Worm (Caenorhabditis elegans): ENCODE data around the gene blos-1.

The blos-1 gene

ce11 chrIII:10181868-10182267 is 29.9 kb downstream of the blos-1 start:
- TF ChIP-seq ttx-3 (tag; optimal IDR thresholded peaks at IDR 0.05), result no peak
- TF ChIP-seq C38D4.7 (GFP tag; optimal IDR thresholded peaks at IDR 0.05), result no peak
- TF ChIP-seq ets-4 (tag; optimal IDR thresholded peaks at IDR 0.05), result no peak
- TF ChIP-seq tbx-7 (tag; optimal IDR thresholded peaks at IDR 0.05), result no peak
- TF ChIP-seq sdc-2 (tag; optimal IDR thresholded peaks at IDR 0.05), result no peak

DNA sequence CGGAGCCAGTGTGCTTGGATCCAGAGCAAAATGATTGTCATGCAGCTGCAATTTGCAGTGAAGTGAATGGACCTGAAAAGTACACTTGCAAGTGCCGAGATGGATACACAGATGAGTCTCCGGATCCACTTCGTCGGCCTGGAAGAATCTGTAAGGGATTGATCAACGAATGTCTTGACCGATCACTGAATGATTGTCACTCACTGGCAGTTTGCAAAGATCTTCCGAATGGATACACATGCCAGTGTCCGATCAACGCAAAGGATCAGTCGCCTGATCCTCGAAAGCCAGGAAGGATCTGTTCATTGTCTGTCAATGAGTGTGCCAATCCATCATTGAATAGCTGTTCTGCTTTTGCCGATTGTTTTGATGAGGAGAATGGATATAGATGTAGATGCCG is 32.3 kb downstream of the blos-1 start:
- no peak for TF ChIP-seq gmeb-2 (tag; optimal IDR thresholded peaks at IDR 0.05)
- TF ChIP-seq ama-1 (optimal IDR thresholded peaks at IDR 0.05), result no peak
- TF ChIP-seq ttx-3 (tag; optimal IDR thresholded peaks at IDR 0.05), result no peak
- TF ChIP-seq ceh-2 (tag; optimal IDR thresholded peaks at IDR 0.05), result no peak
- TF ChIP-seq ztf-16 (tag; optimal IDR thresholded peaks at IDR 0.05), result no peak
- TF ChIP-seq unc-3 (GFP tag; conservative IDR thresholded peaks at IDR 0.05), result no peak
- no peak for TF ChIP-seq unc-3 (tag; optimal IDR thresholded peaks at IDR 0.05)
- no peak for TF ChIP-seq ceh-18 (tag; optimal IDR thresholded peaks at IDR 0.05)
- no peak for TF ChIP-seq zip-5 (tag; optimal IDR thresholded peaks at IDR 0.05)
- no peak for TF ChIP-seq pax-1 (tag; optimal IDR thresholded peaks at IDR 0.05)
- no peak for TF ChIP-seq dve-1 (tag; optimal IDR thresholded peaks at IDR 0.05)
- no peak for TF ChIP-seq hlh-15 (tag; optimal IDR thresholded peaks at IDR 0.05)

ce11 chrIII:10178552-10178951 is 33.2 kb downstream of the blos-1 start:
- TF ChIP-seq fkh-10 (GFP tag; optimal IDR thresholded peaks at IDR 0.05) (no peak), ceh-31 (tag; optimal IDR thresholded peaks at IDR 0.05) (no peak), pag-3 (tag; optimal IDR thresholded peaks at IDR 0.05; ENCODE audit: borderline replicate concordance) (no peak), K02D7.2 (tag; optimal IDR thresholded peaks at IDR 0.05) (no peak), ceh-22 (tag; optimal IDR thresholded peaks at IDR 0.05) (no peak), madf-2 (tag; optimal IDR thresholded peaks at IDR 0.05) (no peak), tbx-7 (tag; optimal IDR thresholded peaks at IDR 0.05) (no peak), ceh-9 (tag; optimal IDR thresholded peaks at IDR 0.05) (no peak), ceh-30 (tag; optimal IDR thresholded peaks at IDR 0.05) (no peak), ceh-6 (GFP tag; optimal IDR thresholded peaks at IDR 0.05) (no peak)

DNA sequence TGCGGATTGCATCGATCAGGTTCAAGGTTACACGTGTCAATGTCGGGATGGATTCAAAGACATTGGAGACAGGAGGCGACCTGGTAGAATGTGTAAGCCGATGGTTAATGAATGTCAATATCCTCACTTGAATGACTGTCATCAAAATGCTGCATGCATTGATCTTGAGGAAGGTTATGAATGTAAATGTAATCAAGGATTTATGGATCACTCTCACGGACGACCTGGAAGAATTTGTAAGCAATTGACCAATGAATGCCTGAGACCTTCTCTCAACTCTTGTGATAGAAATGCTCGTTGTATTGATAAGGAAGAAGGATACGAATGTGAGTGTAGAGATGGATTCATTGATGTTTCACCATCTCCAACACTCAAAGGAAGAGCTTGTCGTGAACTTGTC is 33.7 kb downstream of the blos-1 start:
- no peak for TF ChIP-seq ceh-34 (tag; optimal IDR thresholded peaks at IDR 0.05)
- TF ChIP-seq unc-42 (tag; optimal IDR thresholded peaks at IDR 0.05), result no peak
- TF ChIP-seq fkh-6 (tag; optimal IDR thresholded peaks at IDR 0.05), result no peak
- no peak for TF ChIP-seq sdc-2 (tag; optimal IDR thresholded peaks at IDR 0.05)

DNA sequence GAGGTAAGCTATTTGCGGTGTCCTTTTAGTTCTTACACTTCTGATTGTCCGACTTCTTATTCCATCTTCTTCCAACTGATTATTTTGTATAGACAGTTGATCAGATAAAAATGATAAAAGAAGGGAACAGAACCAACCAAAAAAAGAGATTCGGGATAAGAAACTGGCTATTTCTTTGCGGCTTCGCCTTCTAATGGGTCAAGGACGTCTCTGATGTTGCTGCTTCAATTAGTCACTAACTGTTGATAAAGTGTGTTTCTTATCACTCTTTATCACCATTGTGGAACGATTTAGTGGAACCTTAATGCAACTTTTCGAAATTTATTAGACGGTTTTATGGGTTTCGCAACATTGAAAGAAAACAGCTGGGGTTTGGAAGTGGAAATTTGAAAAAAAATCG is 41.5 kb downstream of the blos-1 start:
- TF ChIP-seq zip-5 (tag; optimal IDR thresholded peaks at IDR 0.05), result no peak
- no peak for TF ChIP-seq lin-11 (tag; optimal IDR thresholded peaks at IDR 0.05)
- TF ChIP-seq nhr-232 (tag; optimal IDR thresholded peaks at IDR 0.05), result no peak
- TF ChIP-seq pat-9 (tag; optimal IDR thresholded peaks at IDR 0.05), result no peak
- TF ChIP-seq ceh-2 (tag; optimal IDR thresholded peaks at IDR 0.05), result no peak
- no peak for TF ChIP-seq lim-6 (tag; optimal IDR thresholded peaks at IDR 0.05)
- TF ChIP-seq elt-2 (tag; optimal IDR thresholded peaks at IDR 0.05), result no peak
- TF ChIP-seq unc-86 (tag; optimal IDR thresholded peaks at IDR 0.05), result no peak
- TF ChIP-seq elt-4 (tag; optimal IDR thresholded peaks at IDR 0.05), result no peak
- TF ChIP-seq nhr-11 (tag; optimal IDR thresholded peaks at IDR 0.05), result no peak
- TF ChIP-seq fkh-10 (GFP tag; optimal IDR thresholded peaks at IDR 0.05), result no peak
- TF ChIP-seq pax-1 (tag; optimal IDR thresholded peaks at IDR 0.05), result no peak
- no peak for TF ChIP-seq sox-4 (tag; optimal IDR thresholded peaks at IDR 0.05)
- no peak for TF ChIP-seq C38D4.7 (GFP tag; optimal IDR thresholded peaks at IDR 0.05)
- TF ChIP-seq pha-2 (tag; optimal IDR thresholded peaks at IDR 0.05), result no peak
